Worm (Caenorhabditis elegans): Measurements from ENCODE around the gene alh-6.
"Not testable (repeated sequence)": the region's sequence is repeated elsewhere in the genome, so short reads cannot be mapped to it uniquely, and the experiment has no call there.

Gene alh-6

ce11 chrII:1297697-1298093, 12.2 kb downstream of the alh-6 start:
- TF ChIP-seq flt-1 (GFP tag; IDR thresholded peaks at IDR 0.05) (no peak), F13C5.2 (tag; optimal IDR thresholded peaks at IDR 0.05) (no peak), hmbx-1 (tag; optimal IDR thresholded peaks at IDR 0.05) (no peak), sea-1 (GFP tag; conservative IDR thresholded peaks at IDR 0.05) (no peak), tra-4 (tag; optimal IDR thresholded peaks at IDR 0.05) (no peak), aly-1 (tag; optimal IDR thresholded peaks at IDR 0.05) (no peak), scrt-1 (GFP tag; IDR thresholded peaks at IDR 0.05) (no peak), B0310.2 (tag; optimal IDR thresholded peaks at IDR 0.05) (no peak), ceh-13 (GFP tag; optimal IDR thresholded peaks at IDR 0.05) (no peak), ets-7 (tag; optimal IDR thresholded peaks at IDR 0.05) (no peak)

ce11 chrII:1297044-1297696, 12.8 kb downstream of the alh-6 start:
- TF ChIP-seq pes-1 (GFP tag; IDR thresholded peaks at IDR 0.05), result no peak
- TF ChIP-seq ets-7 (tag; optimal IDR thresholded peaks at IDR 0.05), result no peak
- TF ChIP-seq scrt-1 (GFP tag; IDR thresholded peaks at IDR 0.05), result no peak

ce11 chrII:1295776-1296175, 14.2 kb downstream of the alh-6 start, which contains the start of gene Y57G7A.2:
Y57G7A.2 (plus strand) TSS chrII:1296076.
- TF ChIP-seq B0310.2 (tag; optimal IDR thresholded peaks at IDR 0.05) (no peak), ama-1 (optimal IDR thresholded peaks at IDR 0.05) (no peak), ets-7 (tag; optimal IDR thresholded peaks at IDR 0.05) (no peak), hnd-1 (tag; optimal IDR thresholded peaks at IDR 0.05) (no peak), pes-1 (GFP tag; IDR thresholded peaks at IDR 0.05) (no peak), hmbx-1 (tag; optimal IDR thresholded peaks at IDR 0.05) (no peak), sea-1 (GFP tag; conservative IDR thresholded peaks at IDR 0.05) (no peak), F13C5.2 (tag; optimal IDR thresholded peaks at IDR 0.05) (no peak), ceh-13 (GFP tag; optimal IDR thresholded peaks at IDR 0.05) (no peak), aly-1 (tag; optimal IDR thresholded peaks at IDR 0.05) (no peak), ceh-36 (tag; optimal IDR thresholded peaks at IDR 0.05) (no peak), hmg-4 (GFP tag; optimal IDR thresholded peaks at IDR 0.05) (no peak), scrt-1 (GFP tag; IDR thresholded peaks at IDR 0.05) (no peak), flt-1 (GFP tag; IDR thresholded peaks at IDR 0.05) (no peak), tbx-11 (GFP tag; IDR thresholded peaks at IDR 0.05) (no peak), tra-4 (tag; optimal IDR thresholded peaks at IDR 0.05) (no peak), tbx-37 (GFP tag; conservative IDR thresholded peaks at IDR 0.05) (no peak)

DNA sequence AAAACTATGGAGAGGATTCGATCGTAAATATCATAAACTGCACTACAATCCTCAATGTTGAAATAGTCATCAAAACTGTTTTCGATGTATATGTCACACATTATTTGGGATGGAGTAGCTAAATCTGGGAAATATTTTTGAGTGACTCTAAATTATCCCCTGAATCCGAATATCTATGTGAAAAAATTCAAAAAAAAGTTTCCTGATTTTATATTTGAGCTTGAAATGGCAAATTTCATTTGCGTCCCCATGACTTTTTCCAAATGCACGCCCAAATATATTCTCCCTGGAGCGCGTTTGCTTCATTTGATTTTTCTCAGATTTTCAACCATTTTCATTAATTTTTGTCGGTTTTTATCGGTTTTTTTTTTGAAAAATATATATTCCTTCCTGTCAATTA, 16.8 kb downstream of the alh-6 start, which contains the start of gene srz-64:
Gene srz-64 (minus strand): TSS at position 101 of the 400 bp plus-strand sequence.
- TF ChIP-seq tra-4 (tag; optimal IDR thresholded peaks at IDR 0.05) (no peak), scrt-1 (GFP tag; IDR thresholded peaks at IDR 0.05) (no peak), F13C5.2 (tag; optimal IDR thresholded peaks at IDR 0.05) (no peak), B0310.2 (tag; optimal IDR thresholded peaks at IDR 0.05) (no peak)

DNA sequence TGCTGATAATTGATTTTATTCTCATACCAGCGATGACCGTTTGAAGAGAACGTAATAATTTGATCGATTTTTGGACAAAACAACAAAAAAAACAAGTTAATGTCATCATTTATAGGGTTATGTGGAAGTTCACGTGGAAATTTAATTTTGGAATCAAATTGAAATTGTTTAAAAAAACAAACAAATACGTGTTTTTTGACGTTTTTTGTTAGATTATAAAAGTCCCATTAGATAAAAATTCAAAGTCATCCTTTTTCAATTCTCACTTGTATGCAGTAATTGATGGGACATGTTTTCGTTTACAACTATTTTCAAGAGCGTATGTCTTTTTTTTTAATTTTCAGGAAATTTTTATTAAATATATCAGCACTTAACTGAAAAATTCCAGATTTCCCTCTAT, 24.4 kb downstream of the alh-6 start, which contains the start of the genes Y57G7A.6 and Y57G7A.3:
Gene Y57G7A.6 (minus strand): TSS at position 101 of the 400 bp plus-strand sequence.
Gene Y57G7A.3 (plus strand): TSS at position 269 of the 400 bp plus-strand sequence.
- TF ChIP-seq hmg-4 (GFP tag; optimal IDR thresholded peaks at IDR 0.05), result no peak
- TF ChIP-seq hmbx-1 (tag; optimal IDR thresholded peaks at IDR 0.05), result no peak
- no peak for TF ChIP-seq tbx-37 (GFP tag; conservative IDR thresholded peaks at IDR 0.05)
- TF ChIP-seq ama-1 (optimal IDR thresholded peaks at IDR 0.05), result no peak
- no peak for TF ChIP-seq ceh-36 (tag; optimal IDR thresholded peaks at IDR 0.05)
- TF ChIP-seq flt-1 (GFP tag; IDR thresholded peaks at IDR 0.05), result no peak
- no peak for TF ChIP-seq B0310.2 (tag; optimal IDR thresholded peaks at IDR 0.05)
- no peak for TF ChIP-seq aly-1 (tag; optimal IDR thresholded peaks at IDR 0.05)
- TF ChIP-seq ets-7 (tag; optimal IDR thresholded peaks at IDR 0.05), result no peak

DNA sequence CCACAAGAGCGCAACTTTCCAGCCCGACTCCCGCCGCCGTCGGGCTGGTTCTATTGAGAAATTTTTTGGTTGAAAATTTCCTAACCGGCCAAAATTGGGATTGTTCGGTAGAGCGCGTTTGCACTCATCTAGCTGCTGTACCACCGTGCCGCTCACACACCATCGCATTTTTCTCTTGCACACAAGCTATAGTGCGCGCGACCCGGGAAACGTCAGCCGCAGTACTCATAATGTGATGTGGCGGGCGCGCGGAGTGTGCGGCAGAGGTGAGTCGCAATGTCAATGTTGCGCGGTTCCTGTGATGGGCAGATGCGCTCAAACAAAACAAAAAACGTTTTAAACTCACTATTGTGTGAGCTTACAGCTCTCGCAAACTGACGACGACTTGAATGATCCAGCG, 24.9 kb downstream of the alh-6 start:
- TF ChIP-seq hmbx-1 (tag; optimal IDR thresholded peaks at IDR 0.05), result no peak
- no peak for TF ChIP-seq tbx-11 (GFP tag; IDR thresholded peaks at IDR 0.05)
- no peak for TF ChIP-seq flt-1 (GFP tag; IDR thresholded peaks at IDR 0.05)
- no peak for TF ChIP-seq ceh-13 (GFP tag; optimal IDR thresholded peaks at IDR 0.05)
- TF ChIP-seq sea-1 (GFP tag; conservative IDR thresholded peaks at IDR 0.05), result no peak
- no peak for TF ChIP-seq B0310.2 (tag; optimal IDR thresholded peaks at IDR 0.05)
- TF ChIP-seq ama-1 (optimal IDR thresholded peaks at IDR 0.05), result no peak
- TF ChIP-seq ceh-36 (tag; optimal IDR thresholded peaks at IDR 0.05), result no peak
- TF ChIP-seq aly-1 (tag; optimal IDR thresholded peaks at IDR 0.05), result no peak
- TF ChIP-seq F13C5.2 (tag; optimal IDR thresholded peaks at IDR 0.05), result no peak
- TF ChIP-seq tbx-37 (GFP tag; conservative IDR thresholded peaks at IDR 0.05), result no peak
- no peak for TF ChIP-seq pes-1 (GFP tag; IDR thresholded peaks at IDR 0.05)

ce11 chrII:1278350-1278749, 31.6 kb downstream of the alh-6 start, which contains the start of gene srz-63:
srz-63 (plus strand) TSS chrII:1278650.
- TF ChIP-seq tra-4 (tag; optimal IDR thresholded peaks at IDR 0.05); hmbx-1 (tag; optimal IDR thresholded peaks at IDR 0.05); sea-1 (GFP tag; conservative IDR thresholded peaks at IDR 0.05): not testable (repeated sequence)

ce11 chrII:1276778-1277177, 33.2 kb downstream of the alh-6 start, which contains the start of gene Y57G7A.11:
Y57G7A.11 (minus strand) TSS chrII:1276878.
- TF ChIP-seq hmg-4 (GFP tag; optimal IDR thresholded peaks at IDR 0.05) (no peak), sea-1 (GFP tag; conservative IDR thresholded peaks at IDR 0.05) (no peak), flt-1 (GFP tag; IDR thresholded peaks at IDR 0.05) (no peak), ama-1 (optimal IDR thresholded peaks at IDR 0.05) (no peak), pes-1 (GFP tag; IDR thresholded peaks at IDR 0.05) (no peak), ets-7 (tag; optimal IDR thresholded peaks at IDR 0.05) (no peak), aly-1 (tag; optimal IDR thresholded peaks at IDR 0.05) (no peak), ceh-13 (GFP tag; optimal IDR thresholded peaks at IDR 0.05) (no peak), F13C5.2 (tag; optimal IDR thresholded peaks at IDR 0.05) (no peak)

Measured in whole organism, early embryonic.